Fruit fly (Drosophila melanogaster): Measurements from ENCODE around the gene CG43317.

DNA sequence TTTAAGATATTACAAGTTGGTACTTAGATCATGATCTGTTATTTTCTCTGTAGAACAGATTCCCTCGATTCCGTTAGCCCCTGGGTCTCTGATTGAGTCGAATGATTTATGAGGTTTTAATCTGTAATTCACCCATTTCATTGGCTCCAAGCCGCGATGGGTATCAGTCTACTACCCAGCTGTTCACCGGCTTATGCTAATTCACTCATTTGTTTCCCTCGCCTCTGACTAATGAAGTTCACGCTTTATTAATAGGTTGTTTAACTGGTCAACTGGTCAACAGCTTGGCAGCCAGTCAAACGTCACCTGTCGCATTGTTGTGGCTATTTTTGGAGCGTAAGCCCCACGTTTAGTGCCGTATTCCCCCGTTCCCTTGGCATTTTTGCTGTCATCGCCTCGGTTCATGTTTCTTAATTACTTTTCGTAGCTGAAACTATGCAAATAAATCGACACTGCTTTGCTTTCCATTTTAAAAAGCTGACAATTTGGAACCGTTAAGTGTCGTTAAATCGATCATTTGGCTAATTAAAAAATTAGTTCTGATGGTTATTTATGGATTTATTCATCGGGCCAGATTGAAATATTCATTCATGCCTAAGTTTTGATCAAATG is 38.7 kb upstream of the CG43317 start:
- TF ChIP-seq CG4282 (GFP tag; optimal IDR thresholded peaks at IDR 0.05), result no peak
- TF ChIP-seq CG10565 (GFP tag; optimal IDR thresholded peaks at IDR 0.05), result no peak
- TF ChIP-seq lola (GFP tag; optimal IDR thresholded peaks at IDR 0.05), result no peak
- no peak for TF ChIP-seq B-H1 (GFP tag; IDR thresholded peaks at IDR 0.05)
- no peak for TF ChIP-seq sisA (GFP tag; IDR thresholded peaks at IDR 0.05)
- no peak for TF ChIP-seq CG14050 (GFP tag; IDR thresholded peaks at IDR 0.05)
- TF ChIP-seq CTCF (GFP tag; optimal IDR thresholded peaks at IDR 0.05), result no peak

All from whole organism, embryonic.